Comparison of ENCODE assay signal across 4 fruit fly cellular contexts in genomic region chrX:12246285-12246684, dm6.
TF ChIP-seq lines count a peak whose summit lies in the region.

No protein-coding gene starts in this region.

- no peak for TF ChIP-seq CTCF in whole organism, embryonic (GFP tag; optimal IDR thresholded peaks at IDR 0.05; lab: Kevin White, UChicago)

TF ChIP-seq in whole organism, embryonic, 481 proteins besides CTCF, POLR2A, EP300 and RAD21:
- TF ChIP-seq D19A (tag; optimal IDR thresholded peaks at IDR 0.05; lab: Kevin White, UChicago) = peak; percentile 83
- peak in 1 of 2 experiments; percentile 37 for TF ChIP-seq Pdp1 (GFP tag; optimal IDR thresholded peaks at IDR 0.05; lab: Kevin White, UChicago)
- TF ChIP-seq Hr51 (GFP tag; optimal IDR thresholded peaks at IDR 0.05; lab: Kevin White, UChicago) = no peak

TF ChIP-seq in whole organism, prepupa, 60 proteins besides CTCF, POLR2A, EP300 and RAD21 (continues in another document):
- TF ChIP-seq Met (GFP tag; optimal IDR thresholded peaks at IDR 0.05; lab: Kevin White, UChicago) = peak; percentile 30
- TF ChIP-seq CG8632 (GFP tag; optimal IDR thresholded peaks at IDR 0.05; lab: Kevin White, UChicago) = peak; percentile 24
- TF ChIP-seq ss (GFP tag; optimal IDR thresholded peaks at IDR 0.05; lab: Kevin White, UChicago) = peak in 1 of 2 experiments; percentile 44
- TF ChIP-seq CG4318 (GFP tag; optimal IDR thresholded peaks at IDR 0.05; lab: Kevin White, UChicago) = no peak
- TF ChIP-seq CG11762 (GFP tag; optimal IDR thresholded peaks at IDR 0.05; lab: Kevin White, UChicago; ENCODE audit: insufficient read depth) = no peak
- TF ChIP-seq Gug (GFP tag; IDR thresholded peaks at IDR 0.05; lab: Robert Waterston, UW) = no peak
- TF ChIP-seq CG3032 (tag; optimal IDR thresholded peaks at IDR 0.05; lab: Kevin White, UChicago) = peak; percentile 41
- TF ChIP-seq CG3919 (GFP tag; optimal IDR thresholded peaks at IDR 0.05; lab: Kevin White, UChicago) = peak; percentile 6
- peak; percentile 8 for TF ChIP-seq acj6 (GFP tag; optimal IDR thresholded peaks at IDR 0.05; lab: Kevin White, UChicago)
- peak; percentile 35 for TF ChIP-seq CG10669 (GFP tag; optimal IDR thresholded peaks at IDR 0.05; lab: Kevin White, UChicago)
- TF ChIP-seq Blimp-1 (GFP tag; optimal IDR thresholded peaks at IDR 0.05; lab: Kevin White, UChicago) = peak; percentile 14
- no peak for TF ChIP-seq Eip75B (GFP tag; optimal IDR thresholded peaks at IDR 0.05; lab: Kevin White, UChicago)
- TF ChIP-seq dac (GFP tag; optimal IDR thresholded peaks at IDR 0.05; lab: Kevin White, UChicago) = no peak
- peak; percentile 21 for TF ChIP-seq Sox102F (GFP tag; optimal IDR thresholded peaks at IDR 0.05; lab: Kevin White, UChicago)
- peak; percentile 27 for TF ChIP-seq lz (GFP tag; optimal IDR thresholded peaks at IDR 0.05; lab: Kevin White, UChicago)
- TF ChIP-seq salr (GFP tag; optimal IDR thresholded peaks at IDR 0.05; lab: Kevin White, UChicago) = no peak
- TF ChIP-seq CG6808 (GFP tag; optimal IDR thresholded peaks at IDR 0.05; lab: Kevin White, UChicago) = no peak
- TF ChIP-seq CG31627 (GFP tag; optimal IDR thresholded peaks at IDR 0.05; lab: Kevin White, UChicago) = peak; percentile 21
- peak; percentile 27 for TF ChIP-seq Hr39 (GFP tag; optimal IDR thresholded peaks at IDR 0.05; lab: Kevin White, UChicago)
- no peak for TF ChIP-seq net (GFP tag; optimal IDR thresholded peaks at IDR 0.05; lab: Kevin White, UChicago)
- TF ChIP-seq dsx (GFP tag; optimal IDR thresholded peaks at IDR 0.05; lab: Kevin White, UChicago; ENCODE audit: poor library complexity, severe bottlenecking) = peak; percentile 38
- TF ChIP-seq fd85E (GFP tag; optimal IDR thresholded peaks at IDR 0.05; lab: Kevin White, UChicago) = no peak
- peak; percentile 34 for TF ChIP-seq esn (GFP tag; optimal IDR thresholded peaks at IDR 0.05; lab: Kevin White, UChicago)
- TF ChIP-seq Lpt (GFP tag; optimal IDR thresholded peaks at IDR 0.05; lab: Kevin White, UChicago) = no peak
- TF ChIP-seq CG8319 (GFP tag; optimal IDR thresholded peaks at IDR 0.05; lab: Kevin White, UChicago) = no peak
- peak; percentile 7 for TF ChIP-seq fd59A (GFP tag; optimal IDR thresholded peaks at IDR 0.05; lab: Kevin White, UChicago)
- peak; percentile 7 for TF ChIP-seq OdsH (GFP tag; optimal IDR thresholded peaks at IDR 0.05; lab: Kevin White, UChicago)
- TF ChIP-seq Smox (GFP tag; optimal IDR thresholded peaks at IDR 0.05; lab: Kevin White, UChicago) = peak; percentile 34
- TF ChIP-seq CG10631 (GFP tag; optimal IDR thresholded peaks at IDR 0.05; lab: Kevin White, UChicago) = no peak

TF ChIP-seq in whole organism, pupa, 21 proteins besides CTCF, POLR2A, EP300 and RAD21:
- TF ChIP-seq Snoo (tag; optimal IDR thresholded peaks at IDR 0.05; lab: Kevin White, UChicago) = peak; percentile 6
- TF ChIP-seq CG15710 (tag; optimal IDR thresholded peaks at IDR 0.05; lab: Kevin White, UChicago) = peak; percentile 1
- TF ChIP-seq CG9948 (tag; optimal IDR thresholded peaks at IDR 0.05; lab: Kevin White, UChicago) = peak; percentile 25
- TF ChIP-seq CG14655 (GFP tag; optimal IDR thresholded peaks at IDR 0.05; lab: Kevin White, UChicago) = no peak
- peak; percentile 10 for TF ChIP-seq CG17806 (tag; optimal IDR thresholded peaks at IDR 0.05; lab: Kevin White, UChicago)
- TF ChIP-seq CG8159 (tag; optimal IDR thresholded peaks at IDR 0.05; lab: Kevin White, UChicago) = peak; percentile 54
- TF ChIP-seq CG34367 (tag; optimal IDR thresholded peaks at IDR 0.05; lab: Kevin White, UChicago) = no peak
- no peak for TF ChIP-seq Ets98B (GFP tag; IDR thresholded peaks at IDR 0.05; lab: Robert Waterston, UW)

TF ChIP-seq in whole organism, wandering third instar larva, 38 proteins besides CTCF, POLR2A, EP300 and RAD21:
- TF ChIP-seq Dfd (GFP tag; optimal IDR thresholded peaks at IDR 0.05; lab: Kevin White, UChicago) = no peak
- no peak for TF ChIP-seq Dif (GFP tag; optimal IDR thresholded peaks at IDR 0.05; lab: Kevin White, UChicago; ENCODE audit: partially characterized antibody)
- peak; percentile 46 for TF ChIP-seq fru (GFP tag; optimal IDR thresholded peaks at IDR 0.05; lab: Kevin White, UChicago)
- no peak for TF ChIP-seq Myc (optimal IDR thresholded peaks at IDR 0.05; lab: Kevin White, UChicago)
- peak; percentile 45 for TF ChIP-seq HLH106 (tag; optimal IDR thresholded peaks at IDR 0.05; lab: Kevin White, UChicago)
- no peak for TF ChIP-seq Abd-B (GFP tag; optimal IDR thresholded peaks at IDR 0.05; lab: Kevin White, UChicago)
- no peak for TF ChIP-seq lola (GFP tag; optimal IDR thresholded peaks at IDR 0.05; lab: Kevin White, UChicago)
- TF ChIP-seq Hnf4 (GFP tag; optimal IDR thresholded peaks at IDR 0.05; lab: Kevin White, UChicago) = no peak
- peak; percentile 51 for TF ChIP-seq Sp1 (GFP tag; optimal IDR thresholded peaks at IDR 0.05; lab: Kevin White, UChicago)
- TF ChIP-seq woc (GFP tag; optimal IDR thresholded peaks at IDR 0.05; lab: Kevin White, UChicago) = peak; percentile 54
- TF ChIP-seq Mio (GFP tag; optimal IDR thresholded peaks at IDR 0.05; lab: Kevin White, UChicago) = no peak
- no peak for TF ChIP-seq Rel (GFP tag; optimal IDR thresholded peaks at IDR 0.05; lab: Kevin White, UChicago)
- TF ChIP-seq Rel (tag; optimal IDR thresholded peaks at IDR 0.05; lab: Kevin White, UChicago) = no peak
- TF ChIP-seq CG32264 (GFP tag; optimal IDR thresholded peaks at IDR 0.05; lab: Kevin White, UChicago) = no peak
- no peak for TF ChIP-seq psq (GFP tag; optimal IDR thresholded peaks at IDR 0.05; lab: Kevin White, UChicago)
- TF ChIP-seq rgr (GFP tag; optimal IDR thresholded peaks at IDR 0.05; lab: Kevin White, UChicago) = peak; percentile 3
- peak; percentile 19 for TF ChIP-seq ey (GFP tag; optimal IDR thresholded peaks at IDR 0.05; lab: Kevin White, UChicago)
- TF ChIP-seq CG9705 (GFP tag; optimal IDR thresholded peaks at IDR 0.05; lab: Kevin White, UChicago) = no peak
- peak; percentile 29 for TF ChIP-seq h (GFP tag; optimal IDR thresholded peaks at IDR 0.05; lab: Kevin White, UChicago)
- no peak for TF ChIP-seq dsf (GFP tag; optimal IDR thresholded peaks at IDR 0.05; lab: Kevin White, UChicago; ENCODE audit: borderline replicate concordance)
- no peak for TF ChIP-seq dl (GFP tag; optimal IDR thresholded peaks at IDR 0.05; lab: Kevin White, UChicago; ENCODE audit: insufficient read depth in 1 of 2, partially characterized antibody in 2 of 2)

Comparison
In these comparisons a context has a peak if more than half of its experiments do, and no peak if none do; other contexts are left out.
1. Of the 7 proteins assayed by ChIP-seq in both whole organism, embryonic and whole organism, prepupa: peak only in whole organism, embryonic: none; only in whole organism, prepupa: Blimp-1, Hr39 and Sox102F; in both: none; in neither: 4.